Fruit fly (Drosophila melanogaster) whole organism, prepupa: ENCODE results near the gene mRpL22.

ENCODE experiments used
- Blimp-1 ChIP-seq: fragments of 200-800 bp; sonication (Bioruptor generic); optimal IDR thresholded peaks from 3 replicates; lab custom pipeline; 2017; ENCODE audit warnings: missing biosample characterization, missing genetic modification characterization, mild to moderate bottlenecking, moderate library complexity, missing genetic modification reagents
- CG10631 ChIP-seq: fragments of 200-800 bp; sonication (Bioruptor generic); optimal IDR thresholded peaks from 2 replicates; lab custom pipeline; 2016; ENCODE audit warnings: missing biosample characterization, missing genetic modification characterization
- CG10669 ChIP-seq: fragments of 200-800 bp; sonication (Bioruptor generic); optimal IDR thresholded peaks from 3 replicates; lab custom pipeline; 2018; ENCODE audit warnings: missing biosample characterization, mild to moderate bottlenecking, missing genetic modification characterization, moderate library complexity
- CG11294 ChIP-seq: fragments of 200-800 bp; sonication (Bioruptor generic); IDR thresholded peaks from 2 replicates; pipeline ENCODE4 v1.3.6; 2022; ENCODE audit warnings: missing biosample characterization, missing genetic modification characterization
- CG11762 ChIP-seq: fragments of 200-800 bp; sonication (Bioruptor generic); optimal IDR thresholded peaks from 3 replicates; lab custom pipeline; 2016; ENCODE audit warnings: missing biosample characterization, missing genetic modification characterization; ENCODE audit not compliant: insufficient read depth
- CG11902 ChIP-seq: fragments of 200-800 bp; sonication (Bioruptor generic); optimal IDR thresholded peaks from 3 replicates; lab custom pipeline; 2016; ENCODE audit warnings: missing biosample characterization, missing genetic modification characterization
- CG15336 ChIP-seq: fragments of 200-800 bp; sonication (Bioruptor generic); IDR thresholded peaks from 2 replicates; pipeline ENCODE4 v1.3.6; 2022; ENCODE audit warnings: missing biosample characterization, missing genetic modification characterization
- CG1621 ChIP-seq: fragments of 200-800 bp; sonication (Bioruptor generic); optimal IDR thresholded peaks from 3 replicates; lab custom pipeline; 2018; ENCODE audit warnings: missing biosample characterization, mild to moderate bottlenecking, missing genetic modification characterization
- CG16779 ChIP-seq: fragments of 200-800 bp; sonication (Bioruptor generic); optimal IDR thresholded peaks from 3 replicates; lab custom pipeline; 2017; ENCODE audit warnings: missing biosample characterization, mild to moderate bottlenecking, missing genetic modification characterization
- CG3032 ChIP-seq: fragments of 200-800 bp; optimal IDR thresholded peaks from 2 replicates; lab custom pipeline; 2019; ENCODE audit warnings: missing biosample characterization, mild to moderate bottlenecking, missing genetic modification characterization, moderate library complexity
- CG31627 ChIP-seq: fragments of 200-800 bp; sonication (Bioruptor generic); optimal IDR thresholded peaks from 3 replicates; lab custom pipeline; 2016; ENCODE audit warnings: missing biosample characterization, missing genetic modification characterization
- CG32006 ChIP-seq: fragments of 200-800 bp; sonication (Bioruptor generic); optimal IDR thresholded peaks from 3 replicates; lab custom pipeline; 2017; ENCODE audit warnings: missing biosample characterization, mild to moderate bottlenecking, missing genetic modification characterization
- CG34406 ChIP-seq: fragments of 200-800 bp; sonication (Bioruptor generic); optimal IDR thresholded peaks from 3 replicates; lab custom pipeline; 2016; ENCODE audit warnings: missing biosample characterization, missing genetic modification characterization
- CG4318 ChIP-seq: fragments of 200-800 bp; sonication (Bioruptor generic); optimal IDR thresholded peaks from 3 replicates; lab custom pipeline; 2017; ENCODE audit warnings: missing biosample characterization, mild to moderate bottlenecking, missing genetic modification characterization
- CG6163 ChIP-seq: fragments of 200-800 bp; sonication (Bioruptor generic); IDR thresholded peaks from 3 replicates; pipeline ENCODE4 v1.3.6; 2022; ENCODE audit warnings: missing biosample characterization, missing genetic modification characterization
- CG6792 ChIP-seq: fragments of 200-800 bp; sonication (Bioruptor generic); optimal IDR thresholded peaks from 3 replicates; lab custom pipeline; 2016; ENCODE audit warnings: missing biosample characterization, missing genetic modification characterization
- CG6808 ChIP-seq: fragments of 200-800 bp; sonication (Bioruptor generic); optimal IDR thresholded peaks from 3 replicates; lab custom pipeline; 2017; ENCODE audit warnings: missing biosample characterization, missing genetic modification characterization, mild to moderate bottlenecking, moderate library complexity, missing genetic modification reagents
- CG6854 ChIP-seq: fragments of 200-800 bp; sonication (Bioruptor generic); optimal IDR thresholded peaks from 2 replicates; lab custom pipeline; 2017; ENCODE audit warnings: missing biosample characterization, mild to moderate bottlenecking, missing genetic modification characterization
- CG7368 ChIP-seq: fragments of 200-800 bp; sonication (Bioruptor generic); optimal IDR thresholded peaks from 3 replicates; lab custom pipeline; 2016; ENCODE audit warnings: missing biosample characterization, missing genetic modification characterization
- CG8119 ChIP-seq: fragments of 200-800 bp; sonication (Bioruptor generic); IDR thresholded peaks from 3 replicates; pipeline ENCODE4 v1.3.6; 2022; ENCODE audit warnings: missing biosample characterization, missing genetic modification characterization
- CG8632 ChIP-seq: fragments of 200-800 bp; sonication (Bioruptor generic); optimal IDR thresholded peaks from 3 replicates; lab custom pipeline; 2016; ENCODE audit warnings: missing biosample characterization, missing genetic modification characterization
- CG9139 ChIP-seq: fragments of 200-800 bp; sonication (Bioruptor generic); optimal IDR thresholded peaks from 3 replicates; lab custom pipeline; 2017; ENCODE audit warnings: missing biosample characterization, mild to moderate bottlenecking, missing genetic modification characterization
- Eip78C ChIP-seq: fragments of 200-800 bp; sonication (Bioruptor generic); peaks from one replicate; lab custom pipeline; 2016; ENCODE audit warnings: missing biosample characterization, missing genetic modification characterization
- Eip93F ChIP-seq: fragments of 200-800 bp; sonication (Bioruptor generic); optimal IDR thresholded peaks from 2 replicates; lab custom pipeline; 2016; ENCODE audit warnings: missing biosample characterization, mild to moderate bottlenecking, missing genetic modification characterization
- Ets21C ChIP-seq: fragments of 200-800 bp; sonication (Bioruptor generic); optimal IDR thresholded peaks from 3 replicates; lab custom pipeline; 2016; ENCODE audit warnings: missing biosample characterization, missing genetic modification characterization
- Ets96B ChIP-seq: fragments of 200-800 bp; optimal IDR thresholded peaks from 2 replicates; lab custom pipeline; 2019; ENCODE audit warnings: missing biosample characterization, mild to moderate bottlenecking, missing genetic modification characterization, moderate library complexity
- Hr39 ChIP-seq: fragments of 200-800 bp; sonication (Bioruptor generic); optimal IDR thresholded peaks from 2 replicates; lab custom pipeline; 2016; ENCODE audit warnings: missing biosample characterization, missing genetic modification characterization
- Hr4 ChIP-seq: fragments of 200-800 bp; sonication (Bioruptor generic); optimal IDR thresholded peaks from 3 replicates; lab custom pipeline; 2016; ENCODE audit warnings: missing biosample characterization, missing genetic modification characterization
- Lpt ChIP-seq: fragments of 200-800 bp; sonication (Bioruptor generic); optimal IDR thresholded peaks from 3 replicates; lab custom pipeline; 2016; ENCODE audit warnings: missing biosample characterization, missing genetic modification characterization
- Met ChIP-seq: fragments of 200-800 bp; sonication (Bioruptor generic); optimal IDR thresholded peaks from 3 replicates; lab custom pipeline; 2016; ENCODE audit warnings: missing biosample characterization, missing genetic modification characterization
- OdsH ChIP-seq: fragments of 200-800 bp; sonication (Bioruptor generic); optimal IDR thresholded peaks from 3 replicates; lab custom pipeline; 2016; ENCODE audit warnings: missing biosample characterization, missing genetic modification characterization
- Sox15 ChIP-seq: fragments of 200-800 bp; sonication (Bioruptor generic); optimal IDR thresholded peaks from 3 replicates; lab custom pipeline; 2016; ENCODE audit warnings: missing biosample characterization, missing genetic modification characterization
- achi ChIP-seq: fragments of 200-800 bp; sonication (Bioruptor generic); optimal IDR thresholded peaks from 3 replicates; lab custom pipeline; 2016; ENCODE audit warnings: missing biosample characterization, missing genetic modification characterization
- acj6 ChIP-seq: fragments of 200-800 bp; sonication (Bioruptor generic); optimal IDR thresholded peaks from 3 replicates; lab custom pipeline; 2016; ENCODE audit warnings: missing biosample characterization, missing genetic modification characterization
- cyc ChIP-seq: fragments of 200-800 bp; sonication (Bioruptor generic); optimal IDR thresholded peaks from 3 replicates; lab custom pipeline; 2016; ENCODE audit warnings: missing biosample characterization, missing genetic modification characterization
- dac ChIP-seq: fragments of 200-800 bp; sonication (Bioruptor generic); optimal IDR thresholded peaks from 2 replicates; lab custom pipeline; 2017; ENCODE audit warnings: missing biosample characterization, mild to moderate bottlenecking, missing genetic modification characterization
- dsx ChIP-seq: fragments of 200-800 bp; optimal IDR thresholded peaks from 3 replicates; lab custom pipeline; 2019; ENCODE audit warnings: missing biosample characterization, mild to moderate bottlenecking, missing genetic modification characterization, moderate library complexity; ENCODE audit not compliant: poor library complexity, severe bottlenecking
- eg ChIP-seq: fragments of 200-800 bp; sonication (Bioruptor generic); IDR thresholded peaks from 3 replicates; pipeline ENCODE4 v1.3.6; 2022; ENCODE audit warnings: missing biosample characterization, missing genetic modification characterization
- fd59A ChIP-seq: fragments of 200-800 bp; sonication (Bioruptor generic); optimal IDR thresholded peaks from 2 replicates; lab custom pipeline; 2017; ENCODE audit warnings: missing biosample characterization, mild to moderate bottlenecking, missing genetic modification characterization, missing genetic modification reagents
- fd85E ChIP-seq: fragments of 200-800 bp; sonication (Bioruptor generic); optimal IDR thresholded peaks from 3 replicates; lab custom pipeline; 2016; ENCODE audit warnings: missing biosample characterization, missing genetic modification characterization
- fkh ChIP-seq: fragments of 200-800 bp; sonication (Bioruptor generic); optimal IDR thresholded peaks from 3 replicates; lab custom pipeline; 2017; ENCODE audit warnings: missing biosample characterization, mild to moderate bottlenecking, missing genetic modification characterization, moderate library complexity
- net ChIP-seq: fragments of 200-800 bp; sonication (Bioruptor generic); optimal IDR thresholded peaks from 3 replicates; lab custom pipeline; 2016; ENCODE audit warnings: missing biosample characterization, missing genetic modification characterization
- salr ChIP-seq, 2 experiments: fragments of 200-800 bp; sonication (Bioruptor generic); optimal IDR thresholded peaks; 3 replicates each; lab custom pipeline; 2016 to 2018; ENCODE audit warnings: missing biosample characterization in 2 of 2, missing genetic modification characterization in 2 of 2, mild to moderate bottlenecking in 1 of 2
- spab ChIP-seq: fragments of 200-800 bp; sonication (Bioruptor generic); optimal IDR thresholded peaks from 2 replicates; lab custom pipeline; 2017; ENCODE audit warnings: missing biosample characterization, mild to moderate bottlenecking, missing genetic modification characterization, missing genetic modification reagents
- svp ChIP-seq: fragments of 200-800 bp; sonication (Bioruptor generic); peaks from one replicate; lab custom pipeline; 2016; ENCODE audit warnings: missing biosample characterization, missing genetic modification characterization
- topi ChIP-seq: fragments of 200-800 bp; sonication (Bioruptor generic); optimal IDR thresholded peaks from 3 replicates; lab custom pipeline; 2016; ENCODE audit warnings: missing biosample characterization, missing genetic modification characterization
- vri ChIP-seq: fragments of 200-800 bp; sonication (Bioruptor generic); optimal IDR thresholded peaks from 3 replicates; lab custom pipeline; 2016; ENCODE audit warnings: missing biosample characterization, mild to moderate bottlenecking, missing genetic modification characterization

The mRpL22 gene

DNA sequence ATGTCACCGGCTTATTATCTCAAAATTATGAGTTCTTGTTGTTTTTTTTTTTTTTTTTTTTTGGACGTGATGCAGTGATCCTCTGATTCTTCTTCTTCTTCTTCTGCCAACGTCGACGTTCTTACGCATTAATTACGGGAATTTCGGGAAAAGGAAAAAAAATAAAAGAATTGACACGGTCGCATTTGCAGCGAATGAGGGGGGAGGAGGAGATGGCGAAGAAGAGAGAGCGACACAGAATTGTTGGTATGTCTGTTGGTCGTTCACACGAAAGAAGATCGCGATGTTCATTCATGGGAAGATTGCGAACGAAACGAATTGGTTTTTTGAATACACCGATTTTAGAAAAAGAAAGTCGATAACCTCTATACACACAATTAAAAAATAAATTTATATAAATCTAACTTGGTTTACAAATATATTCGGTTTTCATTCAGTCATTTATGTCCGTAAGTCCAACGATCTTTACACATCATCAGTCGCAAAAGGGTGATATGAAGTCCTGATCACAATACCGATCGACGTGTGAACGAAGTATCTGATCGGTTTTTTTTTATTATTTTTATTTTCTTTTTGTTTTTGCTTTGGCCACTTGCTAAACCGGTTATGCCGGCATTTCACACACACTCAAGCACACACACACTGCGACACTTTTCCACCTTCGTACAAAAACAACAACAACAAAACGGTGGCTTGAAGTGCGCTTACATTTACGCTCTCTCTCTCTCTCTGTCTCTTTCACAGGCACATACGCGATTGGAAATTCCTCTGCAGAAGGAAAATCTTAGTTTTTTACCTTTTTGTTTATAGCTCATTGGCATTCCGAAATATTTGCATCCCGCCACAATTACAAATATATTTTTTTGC lies 32.8 kb upstream of the mRpL22 start (continued):
- TF ChIP-seq CG4318 (GFP tag; lab: Kevin White, UChicago), result peak; percentile 61
- TF ChIP-seq CG7368, result peak; percentile 67
- peak; percentile 94 for TF ChIP-seq CG16779 (tag; lab: Kevin White, UChicago)
- peak; percentile 89 for TF ChIP-seq CG15336 (GFP tag; lab: Robert Waterston, UW)
- peak; percentile 16 for TF ChIP-seq CG11902 (GFP tag; lab: Kevin White, UChicago)
- peak; percentile 92 for TF ChIP-seq Eip93F (GFP tag; lab: Kevin White, UChicago)
- peak; percentile 64 to 89 for TF ChIP-seq salr (GFP tag; optimal IDR thresholded peaks at IDR 0.05; lab: Kevin White, UChicago)
- TF ChIP-seq cyc (GFP tag; lab: Kevin White, UChicago), result peak; percentile 66
- TF ChIP-seq Blimp-1 (GFP tag; lab: Kevin White, UChicago), result peak; percentile 78
- TF ChIP-seq fd85E, result peak; percentile 62
- peak; percentile 93 for TF ChIP-seq CG8119
- TF ChIP-seq eg (GFP tag; lab: Robert Waterston, UW), result peak; percentile 88
- TF ChIP-seq Ets96B, result peak; percentile 85
- peak; percentile 84 for TF ChIP-seq CG6792 (GFP tag; lab: Kevin White, UChicago)
- TF ChIP-seq acj6 (GFP tag; lab: Kevin White, UChicago), result peak; percentile 85
- peak; percentile 64 for TF ChIP-seq vri (GFP tag; lab: Kevin White, UChicago)
- TF ChIP-seq Eip78C (GFP tag; lab: Kevin White, UChicago), result peak; percentile 97
- peak; percentile 88 for TF ChIP-seq dsx (GFP tag; lab: Kevin White, UChicago)
- TF ChIP-seq net (GFP tag; lab: Kevin White, UChicago), result peak; percentile 91
- TF ChIP-seq svp (GFP tag; lab: Kevin White, UChicago), result peak; percentile 90
- TF ChIP-seq CG6854 (GFP tag; lab: Kevin White, UChicago), result peak; percentile 91
- TF ChIP-seq Ets21C (GFP tag; lab: Kevin White, UChicago), result peak; percentile 60
- peak; percentile 65 for TF ChIP-seq CG31627 (GFP tag; lab: Kevin White, UChicago)
- TF ChIP-seq CG10669 (GFP tag; lab: Kevin White, UChicago), result peak; percentile 82
- TF ChIP-seq Hr39, result peak; percentile 61
- peak; percentile 81 for TF ChIP-seq CG10631 (GFP tag; lab: Kevin White, UChicago)
- TF ChIP-seq achi (GFP tag; lab: Kevin White, UChicago), result peak; percentile 85
- peak; percentile 96 for TF ChIP-seq CG6808
- peak; percentile 91 for TF ChIP-seq CG3032
- TF ChIP-seq Sox15 (GFP tag; lab: Kevin White, UChicago), result peak; percentile 61
- TF ChIP-seq CG11762 (GFP tag; lab: Kevin White, UChicago), result peak; percentile 85
- peak; percentile 84 for TF ChIP-seq OdsH (GFP tag; lab: Kevin White, UChicago)
- peak; percentile 80 for TF ChIP-seq dac (GFP tag; lab: Kevin White, UChicago)
- TF ChIP-seq CG1621, result peak; percentile 79
- TF ChIP-seq topi (GFP tag; lab: Kevin White, UChicago), result peak; percentile 89
- peak; percentile 31; the same call in 1 of the 2 replicates for TF ChIP-seq CG11294 (GFP tag; lab: Robert Waterston, UW)
- TF ChIP-seq spab (GFP tag; lab: Kevin White, UChicago), result peak; percentile 91

DNA sequence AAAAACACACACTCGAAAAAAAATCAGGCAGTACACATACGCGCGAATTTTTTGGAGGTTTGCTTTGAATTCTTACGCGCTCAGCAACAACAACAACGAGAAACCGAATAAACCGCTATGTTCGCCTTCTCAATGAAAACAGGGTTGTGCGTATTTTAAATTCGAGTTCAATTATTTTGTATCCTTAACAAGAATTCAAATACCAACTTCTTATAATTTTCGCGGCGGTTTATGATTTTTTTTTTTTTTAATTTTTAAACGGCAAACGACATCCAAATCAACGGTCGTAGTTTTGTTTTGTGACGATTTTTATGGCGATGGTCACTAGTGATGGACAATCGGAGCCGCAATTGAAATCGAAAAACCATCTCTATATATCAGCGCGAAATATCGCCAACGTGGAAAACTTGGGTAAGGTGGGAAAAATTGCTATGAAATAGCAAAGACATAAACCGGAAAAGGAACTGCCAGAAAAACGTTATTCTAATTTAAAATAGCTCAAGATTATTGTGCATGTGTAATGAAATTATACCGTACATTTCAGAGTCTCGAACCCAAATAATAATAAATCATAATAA lies 32.1 kb upstream of the mRpL22 start, which contains the start of gene goe:
goe (minus strand) TSS at position 332 of the 578 bp plus-strand sequence.
- no peak for TF ChIP-seq Hr4
- TF ChIP-seq CG34406, result peak; percentile 19
- TF ChIP-seq CG8632 (GFP tag; lab: Kevin White, UChicago), result peak; percentile 39
- no peak for TF ChIP-seq fkh (GFP tag; lab: Kevin White, UChicago)
- TF ChIP-seq Met (GFP tag; lab: Kevin White, UChicago), result peak; percentile 68
- TF ChIP-seq vri (GFP tag; lab: Kevin White, UChicago), result peak; percentile 63
- TF ChIP-seq fd85E, result no peak
- TF ChIP-seq OdsH (GFP tag; lab: Kevin White, UChicago), result peak; percentile 60
- TF ChIP-seq CG32006 (GFP tag; lab: Kevin White, UChicago), result peak; percentile 15
- TF ChIP-seq CG3032, result peak; percentile 37
- peak; percentile 5 for TF ChIP-seq Lpt
- no peak for TF ChIP-seq CG8119
- no peak for TF ChIP-seq CG9139 (GFP tag; lab: Kevin White, UChicago)
- peak; percentile 78 for TF ChIP-seq CG6163 (GFP tag; lab: Robert Waterston, UW)
- peak; percentile 62 for TF ChIP-seq cyc (GFP tag; lab: Kevin White, UChicago)
- TF ChIP-seq CG11294 (GFP tag; lab: Robert Waterston, UW), result 0 out of 2 replicates have a peak, but pooled peaks have one; percentile 21
- no peak for TF ChIP-seq CG11762 (GFP tag; lab: Kevin White, UChicago)
- peak; percentile 40 for TF ChIP-seq CG6854 (GFP tag; lab: Kevin White, UChicago)
- peak; percentile 49 for TF ChIP-seq topi (GFP tag; lab: Kevin White, UChicago)
- no peak for TF ChIP-seq fd59A (GFP tag; lab: Kevin White, UChicago)
